Worm (Caenorhabditis elegans): ENCODE measurements around the gene C14F11.4.

- TF ChIP-seq ceh-44 (GFP tag; IDR thresholded peaks at IDR 0.05), result no peak
- TF ChIP-seq ceh-82 (tag; optimal IDR thresholded peaks at IDR 0.05), result no peak
- no peak for TF ChIP-seq pha-4 (GFP tag; IDR thresholded peaks at IDR 0.05)
- no peak for TF ChIP-seq pha-4 (tag; optimal IDR thresholded peaks at IDR 0.05)
- no peak for TF ChIP-seq fkh-10 (GFP tag; optimal IDR thresholded peaks at IDR 0.05)
- no peak for TF ChIP-seq egl-27 (tag; optimal IDR thresholded peaks at IDR 0.05)
- TF ChIP-seq mdl-1 (tag; optimal IDR thresholded peaks at IDR 0.05), result no peak
- TF ChIP-seq dve-1 (tag; optimal IDR thresholded peaks at IDR 0.05; ENCODE audit: insufficient read depth), result no peak
- TF ChIP-seq lsy-2 (tag; optimal IDR thresholded peaks at IDR 0.05), result peak in 1 of 2 experiments; percentile 20
- no peak for TF ChIP-seq php-3 (GFP tag; IDR thresholded peaks at IDR 0.05)
- peak; percentile 77 for TF ChIP-seq ces-1 (GFP tag; optimal IDR thresholded peaks at IDR 0.05)
These were observed 15.0 kb upstream of the C14F11.4 start for ce11 chrX:6247869-6248268.
